Worm (Caenorhabditis elegans): ENCODE measurements around the gene cpt-2.

DNA sequence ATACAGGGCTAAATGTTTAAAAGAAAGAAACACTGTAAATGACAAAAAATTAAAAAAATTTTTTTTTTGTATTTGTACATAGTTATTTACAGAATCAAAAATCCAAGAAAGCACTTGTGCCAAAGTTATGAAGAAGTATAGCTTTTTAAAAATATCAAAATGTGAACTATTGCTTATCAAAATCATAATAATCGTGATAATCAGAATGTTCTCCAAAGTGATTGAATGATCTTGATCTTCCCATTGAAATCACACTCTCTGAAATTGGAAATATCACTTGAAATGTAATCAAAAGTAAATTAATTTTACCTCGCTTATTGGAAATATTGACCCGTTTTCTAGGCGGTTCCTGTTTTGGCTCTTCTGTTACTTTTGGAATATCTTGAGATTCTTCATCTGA is 47.1 kb downstream of the cpt-2 start:
- TF ChIP-seq blmp-1 (tag; optimal IDR thresholded peaks at IDR 0.05): no peak
- TF ChIP-seq ceh-82 (tag; optimal IDR thresholded peaks at IDR 0.05): no peak
- TF ChIP-seq unc-30 (tag; optimal IDR thresholded peaks at IDR 0.05): no peak
- TF ChIP-seq lin-13 (GFP tag; optimal IDR thresholded peaks at IDR 0.05): no peak
- no peak for TF ChIP-seq swsn-7 (tag; optimal IDR thresholded peaks at IDR 0.05)
- no peak for TF ChIP-seq fkh-10 (GFP tag; optimal IDR thresholded peaks at IDR 0.05)
- TF ChIP-seq snpc-4 (tag; optimal IDR thresholded peaks at IDR 0.05): no peak
